Fruit fly (Drosophila melanogaster) whole organism, embryonic: ENCODE results near the gene CG17321.

Experiments used
- CG9876 ChIP-seq: fragments of 200-800 bp; sonication (Bioruptor generic); optimal IDR thresholded peaks from 2 replicates; lab custom pipeline; 2016; ENCODE audit warnings: missing biosample characterization, missing genetic modification characterization
- aop ChIP-seq: fragments of 200-800 bp; sonication (Bioruptor generic); IDR thresholded peaks from 2 replicates; pipeline ENCODE4 v1.3.6; 2022; ENCODE audit warnings: missing biosample characterization, missing genetic modification characterization

DNA sequence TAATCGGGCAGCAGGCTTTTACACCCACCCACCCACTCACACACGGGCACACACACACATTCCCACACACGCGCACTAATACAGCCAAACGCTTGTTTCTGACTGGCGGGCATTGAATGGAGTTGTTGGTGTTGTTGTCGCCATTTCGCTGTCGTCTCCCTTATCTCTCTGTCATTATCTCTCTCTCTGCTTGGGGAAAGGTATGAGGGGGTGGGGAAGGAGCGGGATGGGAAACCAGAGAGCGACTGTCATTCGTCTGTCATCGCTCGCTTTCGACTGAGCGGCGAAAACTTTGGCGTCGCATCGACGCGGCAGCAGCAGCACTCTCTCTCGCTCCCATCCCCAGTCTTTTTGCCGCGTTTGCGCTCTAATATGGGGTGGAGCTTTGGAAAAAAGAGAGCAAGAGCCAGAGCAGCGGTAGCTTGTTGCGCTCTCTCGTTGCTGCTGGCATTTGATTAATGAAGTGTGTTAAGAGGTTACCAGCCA is 49.0 kb upstream of the CG17321 start:
- TF ChIP-seq aop (GFP tag; lab: Robert Waterston, UW) (no peak), CG9876 (GFP tag; lab: Kevin White, UChicago) (no peak)
